Fruit fly (Drosophila melanogaster) whole organism, embryonic: ENCODE measurements around the gene HERC2.

ENCODE experiments used
- CG10431 ChIP-seq: fragments of 200-800 bp; sonication (Bioruptor generic); optimal IDR thresholded peaks from 3 replicates; lab custom pipeline; 2018; ENCODE audit warnings: missing biosample characterization, mild to moderate bottlenecking, missing genetic modification characterization
- CG9609 ChIP-seq: fragments of 200-800 bp; sonication (Bioruptor generic); optimal IDR thresholded peaks from 3 replicates; lab custom pipeline; 2016; ENCODE audit warnings: missing biosample characterization, missing genetic modification characterization

DNA sequence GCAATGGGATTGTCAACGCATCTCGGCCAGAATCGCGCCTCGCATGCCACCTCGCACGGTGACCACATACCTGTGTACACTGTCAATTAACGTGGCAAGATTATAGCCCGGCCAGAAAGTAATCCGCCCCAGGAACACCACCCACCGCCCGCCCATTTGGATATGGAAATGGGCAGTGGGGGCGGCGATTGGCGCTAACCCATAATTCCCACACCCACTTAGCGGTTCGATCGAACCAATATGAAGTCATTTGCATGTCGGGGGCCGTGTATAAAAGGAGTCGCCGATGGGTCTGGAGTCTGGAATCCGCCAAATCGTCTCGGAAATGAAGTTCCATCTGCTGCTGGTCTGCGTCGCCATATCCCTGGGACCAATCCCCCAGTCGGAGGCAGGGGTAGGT is 21.2 kb downstream of the HERC2 start, which contains the start of gene Obp19a:
- TF ChIP-seq CG9609 (GFP tag; lab: Kevin White, UChicago): no peak
- TF ChIP-seq CG10431: no peak
